Fruit fly (Drosophila melanogaster) whole organism, embryonic: ENCODE results near the gene CG7579.
A peak's percentile ranks its signal among the peaks of the same experiment; 100 is the strongest.

Experiments
- Atf3 ChIP-seq: fragments of 200-800 bp; sonication (Bioruptor generic); optimal IDR thresholded peaks from 3 replicates; lab custom pipeline; 2016; ENCODE audit warnings: missing biosample characterization, missing genetic modification characterization
- Awh ChIP-seq: fragments of 200-800 bp; sonication (Bioruptor generic); IDR thresholded peaks from 2 replicates; pipeline ENCODE4, ENCODE4 v1.3.6; 2022; ENCODE audit warnings: missing biosample characterization, missing genetic modification characterization
- CG10147 ChIP-seq: fragments of 200-800 bp; sonication (Bioruptor generic); optimal IDR thresholded peaks from 2 replicates; lab custom pipeline; 2019; ENCODE audit warnings: missing biosample characterization, mild to moderate bottlenecking, missing genetic modification characterization, moderate library complexity
- CG10565 ChIP-seq: fragments of 200-800 bp; sonication (Bioruptor generic); optimal IDR thresholded peaks from 3 replicates; lab custom pipeline; 2016; ENCODE audit warnings: missing biosample characterization, mild to moderate bottlenecking, missing genetic modification characterization
- CG12071 ChIP-seq: fragments of 200-800 bp; sonication (Bioruptor generic); optimal IDR thresholded peaks from 3 replicates; lab custom pipeline; 2018; ENCODE audit warnings: missing biosample characterization, mild to moderate bottlenecking, missing genetic modification characterization
- CG12104 ChIP-seq: fragments of 200-800 bp; sonication (Bioruptor generic); optimal IDR thresholded peaks from 3 replicates; lab custom pipeline; 2016; ENCODE audit warnings: missing biosample characterization, missing genetic modification characterization
- CG13287 ChIP-seq: fragments of 200-800 bp; sonication (Bioruptor generic); IDR thresholded peaks from 2 replicates; pipeline ENCODE4 v1.3.6; 2022; ENCODE audit warnings: missing biosample characterization, missing genetic modification characterization; ENCODE audit not compliant: partially characterized antibody
- CG13296 ChIP-seq: fragments of 200-800 bp; sonication (Bioruptor generic); optimal IDR thresholded peaks from 3 replicates; lab custom pipeline; 2018; ENCODE audit warnings: missing biosample characterization, mild to moderate bottlenecking, missing genetic modification characterization
- CG14050 ChIP-seq: fragments of 200-800 bp; sonication (Bioruptor generic); IDR thresholded peaks from 3 replicates; pipeline ENCODE4 v1.3.6; 2022; ENCODE audit warnings: missing biosample characterization, missing genetic modification characterization
- CG14710 ChIP-seq: fragments of 200-800 bp; sonication (Bioruptor generic); optimal IDR thresholded peaks from 3 replicates; lab custom pipeline; 2019; ENCODE audit warnings: missing biosample characterization, mild to moderate bottlenecking, missing genetic modification characterization, moderate library complexity
- CG15011 ChIP-seq: fragments of 200-800 bp; sonication (Bioruptor generic); optimal IDR thresholded peaks from 3 replicates; lab custom pipeline; 2018; ENCODE audit warnings: missing biosample characterization, mild to moderate bottlenecking, missing genetic modification characterization
- CG1529 ChIP-seq: fragments of 200-800 bp; sonication (Bioruptor generic); optimal IDR thresholded peaks from 3 replicates; lab custom pipeline; 2018; ENCODE audit warnings: missing biosample characterization, missing genetic modification characterization
- CG2199 ChIP-seq: fragments of 200-800 bp; sonication (Bioruptor generic); IDR thresholded peaks from 3 replicates; pipeline ENCODE4 v1.3.6; 2022; ENCODE audit warnings: missing biosample characterization, missing genetic modification characterization
- CG2889 ChIP-seq: fragments of 200-800 bp; sonication (Bioruptor generic); IDR thresholded peaks from 3 replicates; pipeline ENCODE4 v1.3.6; 2022; ENCODE audit warnings: missing biosample characterization, missing genetic modification characterization
- CG4424 ChIP-seq: fragments of 200-800 bp; sonication (Bioruptor generic); optimal IDR thresholded peaks from 3 replicates; lab custom pipeline; 2016; ENCODE audit warnings: missing biosample characterization, missing genetic modification characterization
- CG5245 ChIP-seq: fragments of 200-800 bp; sonication (Bioruptor generic); optimal IDR thresholded peaks from 3 replicates; lab custom pipeline; 2016; ENCODE audit warnings: missing biosample characterization, missing genetic modification characterization
- CG8388 ChIP-seq: fragments of 200-800 bp; sonication (Bioruptor generic); optimal IDR thresholded peaks from 2 replicates; lab custom pipeline; 2019; ENCODE audit warnings: missing biosample characterization, mild to moderate bottlenecking, missing genetic modification characterization, moderate library complexity
- CG8944 ChIP-seq: fragments of 200-800 bp; sonication (Bioruptor generic); optimal IDR thresholded peaks from 3 replicates; lab custom pipeline; 2016; ENCODE audit warnings: missing biosample characterization, missing genetic modification characterization
- Dbx ChIP-seq: fragments of 200-800 bp; sonication (Bioruptor generic); IDR thresholded peaks from 3 replicates; pipeline ENCODE4 v1.3.6; 2022; ENCODE audit warnings: missing biosample characterization, missing genetic modification characterization
- Dp ChIP-seq: fragments of 200-800 bp; sonication (Bioruptor generic); optimal IDR thresholded peaks from 2 replicates; lab custom pipeline; 2018; ENCODE audit warnings: missing biosample characterization, mild to moderate bottlenecking, missing genetic modification characterization, moderate library complexity
- E2f2 ChIP-seq: fragments of 200-800 bp; sonication (Bioruptor generic); IDR thresholded peaks from 2 replicates; pipeline ENCODE4 v1.3.6; 2022; ENCODE audit warnings: missing biosample characterization, missing genetic modification characterization
- Fer2 ChIP-seq: fragments of 200-800 bp; sonication (Bioruptor generic); optimal IDR thresholded peaks from 2 replicates; lab custom pipeline; 2018; ENCODE audit warnings: missing biosample characterization, mild to moderate bottlenecking, missing genetic modification characterization, moderate library complexity
- Gsc ChIP-seq: fragments of 200-800 bp; sonication (Bioruptor generic); IDR thresholded peaks from 2 replicates; pipeline ENCODE4 v1.3.6; 2022; ENCODE audit warnings: missing biosample characterization, missing genetic modification characterization
- HLH54F ChIP-seq: fragments of 200-800 bp; sonication (Bioruptor generic); optimal IDR thresholded peaks from 3 replicates; lab custom pipeline; 2016; ENCODE audit warnings: missing biosample characterization, missing genetic modification characterization
- Lim3 ChIP-seq: fragments of 200-800 bp; sonication (Bioruptor generic); IDR thresholded peaks from 2 replicates; pipeline ENCODE4 v1.3.6; 2022; ENCODE audit warnings: missing biosample characterization, missing genetic modification characterization
- Trl ChIP-seq, 3 experiments: fragments of >200 bp in 2 of 3; fragments of 200-800 bp in 1 of 3; sonication (Bioruptor generic) in 1 of 3; optimal IDR thresholded peaks; 2 replicates in 1 of 3; 3 replicates in 2 of 3; lab custom pipeline; 2016 to 2017; ENCODE audit warnings: missing biosample characterization in 1 of 3, missing genetic modification characterization in 1 of 3
- Vsx1 ChIP-seq: fragments of 200-800 bp; sonication (Bioruptor generic); optimal IDR thresholded peaks from 2 replicates; lab custom pipeline; 2017; ENCODE audit warnings: missing biosample characterization, mild to moderate bottlenecking, missing genetic modification characterization, missing genetic modification reagents
- Xrp1 ChIP-seq: fragments of 200-800 bp; sonication (Bioruptor generic); IDR thresholded peaks from 2 replicates; pipeline ENCODE4 v1.3.6; 2022; ENCODE audit warnings: missing biosample characterization, missing genetic modification characterization
- ab ChIP-seq: fragments of 200-800 bp; sonication (Bioruptor generic); optimal IDR thresholded peaks from 2 replicates; lab custom pipeline; 2016; ENCODE audit warnings: missing biosample characterization, missing genetic modification characterization
- ash1 ChIP-seq: fragments of 200-800 bp; sonication (Bioruptor generic); optimal IDR thresholded peaks from 2 replicates; lab custom pipeline; 2018; ENCODE audit warnings: missing biosample characterization, mild to moderate bottlenecking, missing genetic modification characterization
- cas ChIP-seq: fragments of 200-800 bp; sonication (Bioruptor generic); IDR thresholded peaks from 2 replicates; pipeline ENCODE4 v1.3.6; 2022; ENCODE audit warnings: missing biosample characterization, missing genetic modification characterization
- cato ChIP-seq: fragments of 200-800 bp; sonication (Bioruptor generic); optimal IDR thresholded peaks from 2 replicates; lab custom pipeline; 2016; ENCODE audit warnings: missing biosample characterization, missing genetic modification characterization, borderline replicate concordance
- crc ChIP-seq: fragments of 200-800 bp; sonication (Bioruptor generic); optimal IDR thresholded peaks from 2 replicates; lab custom pipeline; 2016; ENCODE audit warnings: missing biosample characterization, missing genetic modification characterization
- dmrt11E ChIP-seq: fragments of 200-800 bp; sonication (Bioruptor generic); optimal IDR thresholded peaks from 3 replicates; lab custom pipeline; 2018; ENCODE audit warnings: missing biosample characterization, mild to moderate bottlenecking, missing genetic modification characterization, moderate library complexity
- eve ChIP-seq, 2 experiments: fragments of >200 bp; optimal IDR thresholded peaks; 2 replicates each; lab custom pipeline; 2017; ENCODE audit warnings: missing biosample characterization in 2 of 2, missing genetic modification characterization in 2 of 2
- her ChIP-seq: fragments of 200-800 bp; sonication (Bioruptor generic); optimal IDR thresholded peaks from 2 replicates; lab custom pipeline; 2016; ENCODE audit warnings: missing biosample characterization, missing genetic modification characterization
- jing ChIP-seq: fragments of 200-800 bp; sonication (Bioruptor generic); optimal IDR thresholded peaks from 2 replicates; lab custom pipeline; 2018; ENCODE audit warnings: missing biosample characterization, mild to moderate bottlenecking, missing genetic modification characterization
- jumu ChIP-seq: fragments of 200-800 bp; sonication (Bioruptor generic); optimal IDR thresholded peaks from 3 replicates; lab custom pipeline; 2016; ENCODE audit warnings: missing biosample characterization, missing genetic modification characterization
- kay ChIP-seq: fragments of 200-800 bp; sonication (Bioruptor generic); optimal IDR thresholded peaks from 2 replicates; lab custom pipeline; 2016; ENCODE audit warnings: missing biosample characterization, missing genetic modification characterization
- oc ChIP-seq: fragments of 200-800 bp; sonication (Bioruptor generic); optimal IDR thresholded peaks from 2 replicates; lab custom pipeline; 2018; ENCODE audit warnings: missing biosample characterization, mild to moderate bottlenecking, missing genetic modification characterization, moderate library complexity
- pfk ChIP-seq: fragments of 200-800 bp; sonication (Bioruptor generic); optimal IDR thresholded peaks from 2 replicates; lab custom pipeline; 2018; ENCODE audit warnings: missing biosample characterization, mild to moderate bottlenecking, missing genetic modification characterization, moderate library complexity
- prd ChIP-seq, 3 experiments: fragments of >200 bp in 2 of 3; fragments of 200-800 bp in 1 of 3; sonication (Bioruptor generic) in 1 of 3; optimal IDR thresholded peaks in 2 of 3; IDR thresholded peaks in 1 of 3; 2 replicates in 2 of 3; 3 replicates in 1 of 3; pipeline versions ENCODE4 v1.3.6 to Lab custom; 2017 to 2022; ENCODE audit warnings: missing biosample characterization in 1 of 3, missing genetic modification characterization in 1 of 3
- scrt ChIP-seq: fragments of 200-800 bp; sonication (Bioruptor generic); optimal IDR thresholded peaks from 2 replicates; lab custom pipeline; 2018; ENCODE audit warnings: missing biosample characterization, mild to moderate bottlenecking, missing genetic modification characterization, moderate library complexity
- sens-2 ChIP-seq: fragments of 200-800 bp; sonication (Bioruptor generic); IDR thresholded peaks from 2 replicates; pipeline ENCODE4 v1.3.6; 2022; ENCODE audit warnings: missing biosample characterization, missing genetic modification characterization
- stwl ChIP-seq: fragments of 200-800 bp; sonication (Bioruptor generic); optimal IDR thresholded peaks from 3 replicates; lab custom pipeline; 2018; ENCODE audit warnings: missing biosample characterization, mild to moderate bottlenecking, missing genetic modification characterization, moderate library complexity
- tio ChIP-seq: fragments of 200-800 bp; sonication (Bioruptor generic); optimal IDR thresholded peaks from 2 replicates; lab custom pipeline; 2017; ENCODE audit warnings: missing biosample characterization, missing genetic modification characterization, inconsistent platforms
- tll ChIP-seq, 2 experiments: fragments of 200-800 bp in 1 of 2; fragments of >200 bp in 1 of 2; sonication (Bioruptor generic) in 1 of 2; optimal IDR thresholded peaks; 2 replicates each; lab custom pipeline; 2017 to 2019; ENCODE audit warnings: missing biosample characterization in 2 of 2, missing genetic modification characterization in 2 of 2, mild to moderate bottlenecking in 1 of 2, moderate library complexity in 1 of 2
- twi ChIP-seq: fragments of 200-800 bp; optimal IDR thresholded peaks from 2 replicates; lab custom pipeline; 2019; ENCODE audit warnings: missing biosample characterization, mild to moderate bottlenecking, missing genetic modification characterization, moderate library complexity
- zen2 ChIP-seq: fragments of 200-800 bp; sonication (Bioruptor generic); IDR thresholded peaks from 3 replicates; pipeline ENCODE4 v1.3.6; 2022; ENCODE audit warnings: missing biosample characterization, missing genetic modification characterization; ENCODE audit not compliant: partially characterized antibody
- zfh1 ChIP-seq: fragments of 200-800 bp; sonication (Bioruptor generic); IDR thresholded peaks from 3 replicates; pipeline ENCODE4 v1.3.6; 2022; ENCODE audit warnings: missing biosample characterization, missing genetic modification characterization

CG7579 gene

DNA sequence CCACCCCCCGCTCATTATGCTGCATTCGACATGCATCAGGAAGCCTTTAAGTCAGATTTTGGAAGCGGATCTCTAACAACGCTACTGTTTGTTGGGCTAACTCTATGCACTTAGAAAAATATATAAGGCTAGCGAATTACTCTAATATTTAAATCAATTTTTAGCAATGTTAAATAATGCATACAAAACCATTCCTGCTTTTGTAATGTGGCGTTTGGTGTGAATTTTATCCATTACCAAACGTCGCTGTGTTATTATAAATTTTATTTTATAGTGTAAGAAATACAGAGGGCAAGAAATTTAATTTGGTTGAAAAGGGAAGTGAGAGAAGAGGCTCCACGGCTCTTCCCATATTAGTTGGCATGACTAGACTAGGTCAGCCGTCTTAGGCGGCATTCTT lies 10.4 kb downstream of the CG7579 start (continued):
- TF ChIP-seq cas = no peak
- no peak for TF ChIP-seq her
- no peak for TF ChIP-seq CG2199
- TF ChIP-seq ab (GFP tag; lab: Kevin White, UChicago) = no peak
- TF ChIP-seq Vsx1 (GFP tag; lab: Kevin White, UChicago) = no peak
- TF ChIP-seq ash1 (GFP tag; lab: Kevin White, UChicago) = no peak
- no peak for TF ChIP-seq HLH54F
- no peak for TF ChIP-seq Gsc (GFP tag; lab: Robert Waterston, UW)
- peak; percentile 5 for TF ChIP-seq CG12104
- TF ChIP-seq Awh = no peak
- peak; percentile 88 for TF ChIP-seq dmrt11E (tag; lab: Kevin White, UChicago)
- TF ChIP-seq CG14710 (tag; lab: Kevin White, UChicago) = peak; percentile 55
- no peak for TF ChIP-seq Fer2
- TF ChIP-seq cato = peak; percentile 7
- TF ChIP-seq zen2 (GFP tag; lab: Robert Waterston, UW) = no peak
- TF ChIP-seq crc (GFP tag; lab: Kevin White, UChicago) = no peak
- TF ChIP-seq CG10147 (GFP tag; lab: Kevin White, UChicago) = no peak
- TF ChIP-seq CG5245 (GFP tag; lab: Kevin White, UChicago) = peak; percentile 9
- TF ChIP-seq pfk (GFP tag; lab: Kevin White, UChicago) = no peak
- TF ChIP-seq twi = peak; percentile 26
- no peak for TF ChIP-seq sens-2
- no peak for TF ChIP-seq Atf3 (GFP tag; lab: Kevin White, UChicago)
- no peak for TF ChIP-seq CG13296 (GFP tag; lab: Kevin White, UChicago)
- TF ChIP-seq jing (GFP tag; lab: Kevin White, UChicago) = no peak
- TF ChIP-seq CG2889 (GFP tag; lab: Robert Waterston, UW) = 0 out of 3 replicates have a peak, but pooled peaks have one; percentile 4
- peak; percentile 43 for TF ChIP-seq CG4424 (GFP tag; lab: Kevin White, UChicago)
- no peak for TF ChIP-seq prd (optimal IDR thresholded peaks at IDR 0.05; lab: Kevin White, UChicago)
- TF ChIP-seq prd (GFP tag; IDR thresholded peaks at IDR 0.05; lab: Robert Waterston, UW) = peak; percentile 45; the same call in 2 of the 3 replicates
- no peak for TF ChIP-seq tll (GFP tag; optimal IDR thresholded peaks at IDR 0.05; lab: Kevin White, UChicago)
- TF ChIP-seq jumu (GFP tag; lab: Kevin White, UChicago) = no peak
- no peak for TF ChIP-seq Dp (GFP tag; lab: Kevin White, UChicago)
- TF ChIP-seq scrt = no peak
- TF ChIP-seq E2f2 (GFP tag; lab: Robert Waterston, UW) = no peak
- TF ChIP-seq Trl (optimal IDR thresholded peaks at IDR 0.05; lab: Kevin White, UChicago) = no peak
- TF ChIP-seq Trl (GFP tag; optimal IDR thresholded peaks at IDR 0.05; lab: Kevin White, UChicago) = no peak
- no peak for TF ChIP-seq CG13287 (GFP tag; lab: Robert Waterston, UW)
- peak in 1 of 2 experiments; percentile 27 for TF ChIP-seq eve (GFP tag; optimal IDR thresholded peaks at IDR 0.05; lab: Kevin White, UChicago)
- TF ChIP-seq CG1529 (GFP tag; lab: Kevin White, UChicago) = peak; percentile 13
- TF ChIP-seq Xrp1 (GFP tag; lab: Robert Waterston, UW) = peak; percentile 62; the same call in 1 of the 2 replicates
- TF ChIP-seq CG15011 (GFP tag; lab: Kevin White, UChicago) = no peak
- no peak for TF ChIP-seq kay (GFP tag; lab: Kevin White, UChicago)
- peak; percentile 35; the same call in 1 of the 3 replicates for TF ChIP-seq zfh1
- TF ChIP-seq Lim3 (GFP tag; lab: Robert Waterston, UW) = no peak
- no peak for TF ChIP-seq CG12071
- TF ChIP-seq oc (tag; lab: Kevin White, UChicago) = no peak
- peak; percentile 29 for TF ChIP-seq tio (GFP tag; lab: Kevin White, UChicago)
- no peak for TF ChIP-seq CG10565 (GFP tag; lab: Kevin White, UChicago)
- TF ChIP-seq stwl (tag; lab: Kevin White, UChicago) = peak; percentile 31
- no peak for TF ChIP-seq CG14050 (GFP tag; lab: Robert Waterston, UW)
- TF ChIP-seq CG8944 (GFP tag; lab: Kevin White, UChicago) = no peak
- TF ChIP-seq Dbx = no peak
- peak; percentile 25 for TF ChIP-seq CG8388 (GFP tag; lab: Kevin White, UChicago)
